Fruit fly (Drosophila melanogaster) whole organism, embryonic: ENCODE results near the gene Scgalpha.

Experiments
- Bdp1 ChIP-seq: fragments of 200-800 bp; sonication (Bioruptor generic); optimal IDR thresholded peaks from 3 replicates; lab custom pipeline; 2016; ENCODE audit warnings: missing biosample characterization, missing genetic modification characterization
- C15 ChIP-seq: fragments of 200-800 bp; sonication (Bioruptor generic); IDR thresholded peaks from 3 replicates; pipeline ENCODE4 v1.3.6; 2022; ENCODE audit warnings: missing biosample characterization, missing genetic modification characterization
- CG10147 ChIP-seq: fragments of 200-800 bp; sonication (Bioruptor generic); optimal IDR thresholded peaks from 2 replicates; lab custom pipeline; 2019; ENCODE audit warnings: missing biosample characterization, mild to moderate bottlenecking, missing genetic modification characterization, moderate library complexity
- CG10543 ChIP-seq: fragments of 200-800 bp; sonication (Bioruptor generic); optimal IDR thresholded peaks from 3 replicates; lab custom pipeline; 2017; ENCODE audit warnings: missing biosample characterization, mild to moderate bottlenecking, missing genetic modification characterization, moderate library complexity
- CG11723 ChIP-seq: fragments of 200-800 bp; sonication (Bioruptor generic); optimal IDR thresholded peaks from 2 replicates; lab custom pipeline; 2017; ENCODE audit warnings: missing biosample characterization, mild to moderate bottlenecking, missing genetic modification characterization
- CG12219 ChIP-seq: fragments of 200-800 bp; sonication (Bioruptor generic); optimal IDR thresholded peaks from 3 replicates; lab custom pipeline; 2018; ENCODE audit warnings: missing biosample characterization, mild to moderate bottlenecking, missing genetic modification characterization
- CG1233 ChIP-seq: fragments of 200-800 bp; sonication (Bioruptor generic); optimal IDR thresholded peaks from 4 replicates; lab custom pipeline; 2018; ENCODE audit warnings: missing biosample characterization, mild to moderate bottlenecking, missing genetic modification characterization
- CG14860 ChIP-seq: fragments of 200-800 bp; sonication (Bioruptor generic); IDR thresholded peaks from 3 replicates; pipeline ENCODE4 v1.3.6; 2022; ENCODE audit warnings: missing biosample characterization, missing genetic modification characterization; ENCODE audit not compliant: partially characterized antibody
- CG1602 ChIP-seq: fragments of 200-800 bp; sonication (Bioruptor generic); optimal IDR thresholded peaks from 3 replicates; lab custom pipeline; 2016; ENCODE audit warnings: missing biosample characterization, missing genetic modification characterization
- CG16779 ChIP-seq: fragments of 200-800 bp; sonication (Bioruptor generic); IDR thresholded peaks from 2 replicates; pipeline ENCODE4 v1.3.6; 2022; ENCODE audit warnings: missing biosample characterization, missing genetic modification characterization
- CG16863 ChIP-seq: fragments of 200-800 bp; sonication (Bioruptor generic); optimal IDR thresholded peaks from 3 replicates; lab custom pipeline; 2016; ENCODE audit warnings: missing biosample characterization, missing genetic modification characterization
- CG17186 ChIP-seq: fragments of 200-800 bp; sonication (Bioruptor generic); optimal IDR thresholded peaks from 3 replicates; lab custom pipeline; 2017; ENCODE audit warnings: missing biosample characterization, missing genetic modification reagents, missing genetic modification characterization
- CG30403 ChIP-seq: fragments of 200-800 bp; sonication (Bioruptor generic); optimal IDR thresholded peaks from 3 replicates; lab custom pipeline; 2016; ENCODE audit warnings: missing biosample characterization, missing genetic modification characterization
- CG33557 ChIP-seq: fragments of 200-800 bp; sonication (Bioruptor generic); optimal IDR thresholded peaks from 2 replicates; lab custom pipeline; 2019; ENCODE audit warnings: missing biosample characterization, mild to moderate bottlenecking, missing genetic modification characterization, moderate library complexity
- CG3726 ChIP-seq: fragments of 200-800 bp; sonication (Bioruptor generic); IDR thresholded peaks from 3 replicates; pipeline ENCODE4, ENCODE4 v1.3.6; 2022; ENCODE audit warnings: missing biosample characterization, missing genetic modification characterization
- CG4820 ChIP-seq: fragments of 200-800 bp; sonication (Bioruptor generic); optimal IDR thresholded peaks from 3 replicates; lab custom pipeline; 2016; ENCODE audit warnings: missing biosample characterization, missing genetic modification characterization
- CG6272 ChIP-seq: fragments of 200-800 bp; sonication (Bioruptor generic); IDR thresholded peaks from 2 replicates; pipeline ENCODE4 v1.3.6; 2022; ENCODE audit warnings: missing biosample characterization, missing genetic modification characterization
- CG6654 ChIP-seq: fragments of 200-800 bp; sonication (Bioruptor generic); optimal IDR thresholded peaks from 2 replicates; lab custom pipeline; 2017; ENCODE audit warnings: missing biosample characterization, mild to moderate bottlenecking, missing genetic modification characterization
- CG6765 ChIP-seq: fragments of 200-800 bp; sonication (Bioruptor generic); optimal IDR thresholded peaks from 3 replicates; lab custom pipeline; 2017; ENCODE audit warnings: missing biosample characterization, mild to moderate bottlenecking, missing genetic modification characterization
- CG6813 ChIP-seq: fragments of 200-800 bp; sonication (Bioruptor generic); optimal IDR thresholded peaks from 2 replicates; lab custom pipeline; 2017; ENCODE audit warnings: missing biosample characterization, missing genetic modification characterization, mild to moderate bottlenecking, moderate library complexity, missing genetic modification reagents
- CG6854 ChIP-seq: fragments of 200-800 bp; sonication (Bioruptor generic); optimal IDR thresholded peaks from 3 replicates; lab custom pipeline; 2017; ENCODE audit warnings: missing biosample characterization, mild to moderate bottlenecking, missing genetic modification characterization
- CG7271 ChIP-seq: fragments of 200-800 bp; sonication (Bioruptor generic); optimal IDR thresholded peaks from 2 replicates; lab custom pipeline; 2018; ENCODE audit warnings: missing biosample characterization, mild to moderate bottlenecking, missing genetic modification characterization, moderate library complexity
- CG8281 ChIP-seq: fragments of 200-800 bp; sonication (Bioruptor generic); optimal IDR thresholded peaks from 2 replicates; lab custom pipeline; 2018; ENCODE audit warnings: missing biosample characterization, mild to moderate bottlenecking, missing genetic modification characterization, moderate library complexity
- CG8290 ChIP-seq, 3 experiments: fragments of 200-800 bp; sonication (Bioruptor generic); optimal IDR thresholded peaks; 2 replicates each; lab custom pipeline; 2016 to 2019; ENCODE audit warnings: missing biosample characterization in 3 of 3, missing genetic modification characterization in 3 of 3, mild to moderate bottlenecking in 2 of 3, moderate library complexity in 1 of 3
- CG8924 ChIP-seq: fragments of 200-800 bp; optimal IDR thresholded peaks from 3 replicates; lab custom pipeline; 2019; ENCODE audit warnings: missing biosample characterization, mild to moderate bottlenecking, missing genetic modification characterization, moderate library complexity
- CG9727 ChIP-seq: fragments of 200-800 bp; sonication (Bioruptor generic); optimal IDR thresholded peaks from 3 replicates; lab custom pipeline; 2017; ENCODE audit warnings: missing biosample characterization, mild to moderate bottlenecking, missing genetic modification characterization
- CG9876 ChIP-seq: fragments of 200-800 bp; sonication (Bioruptor generic); optimal IDR thresholded peaks from 2 replicates; lab custom pipeline; 2016; ENCODE audit warnings: missing biosample characterization, missing genetic modification characterization
- CTCF ChIP-seq: fragments of 200-800 bp; sonication (Bioruptor generic); optimal IDR thresholded peaks from 2 replicates; lab custom pipeline; 2017; ENCODE audit warnings: missing biosample characterization, mild to moderate bottlenecking, missing genetic modification characterization, moderate library complexity
- CkIIα-i1 ChIP-seq: fragments of 200-800 bp; sonication (Bioruptor generic); IDR thresholded peaks from 2 replicates; pipeline ENCODE4 v1.3.6; 2022; ENCODE audit warnings: missing biosample characterization, missing genetic modification characterization
- Elba2 ChIP-seq: fragments of 200-800 bp; sonication (Bioruptor generic); optimal IDR thresholded peaks from 3 replicates; lab custom pipeline; 2016; ENCODE audit warnings: missing biosample characterization, missing genetic modification characterization
- GATAe ChIP-seq: fragments of 200-800 bp; sonication (Bioruptor generic); conservative IDR thresholded peaks from 2 replicates; pipeline ENCODE4 v1.3.6; 2022; ENCODE audit warnings: missing biosample characterization, missing genetic modification characterization
- HLH54F ChIP-seq: fragments of 200-800 bp; sonication (Bioruptor generic); optimal IDR thresholded peaks from 3 replicates; lab custom pipeline; 2016; ENCODE audit warnings: missing biosample characterization, missing genetic modification characterization
- Hmr ChIP-seq: fragments of 200-800 bp; sonication (Bioruptor generic); optimal IDR thresholded peaks from 3 replicates; lab custom pipeline; 2017; ENCODE audit warnings: mild to moderate bottlenecking, missing biosample characterization, missing genetic modification reagents, missing genetic modification characterization
- Jarid2 ChIP-seq: fragments of 200-800 bp; sonication (Bioruptor generic); optimal IDR thresholded peaks from 3 replicates; lab custom pipeline; 2017; ENCODE audit warnings: mild to moderate bottlenecking, missing biosample characterization, missing genetic modification reagents, missing genetic modification characterization
- MBD-R2 ChIP-seq: fragments of 200-800 bp; sonication (Bioruptor generic); IDR thresholded peaks from 2 replicates; pipeline ENCODE4 v1.3.6; 2022; ENCODE audit warnings: missing biosample characterization, missing genetic modification characterization
- Meics ChIP-seq: fragments of 200-800 bp; sonication (Bioruptor generic); optimal IDR thresholded peaks from 2 replicates; lab custom pipeline; 2017; ENCODE audit warnings: missing biosample characterization, mild to moderate bottlenecking, missing genetic modification characterization
- NC2β ChIP-seq: fragments of 200-800 bp; sonication (Bioruptor generic); optimal IDR thresholded peaks from 2 replicates; lab custom pipeline; 2016; ENCODE audit warnings: missing biosample characterization, missing genetic modification characterization
- Nf-YB ChIP-seq: fragments of 200-800 bp; sonication (Bioruptor generic); optimal IDR thresholded peaks from 3 replicates; lab custom pipeline; 2019; ENCODE audit warnings: missing biosample characterization, mild to moderate bottlenecking, missing genetic modification characterization, moderate library complexity
- PHDP ChIP-seq: fragments of 200-800 bp; sonication (Bioruptor generic); optimal IDR thresholded peaks from 3 replicates; lab custom pipeline; 2018; ENCODE audit warnings: missing biosample characterization, mild to moderate bottlenecking, missing genetic modification characterization, moderate library complexity
- Stat92E ChIP-seq, 3 experiments: fragments of >200 bp in 2 of 3; fragments of 200-800 bp in 1 of 3; sonication (Bioruptor generic) in 1 of 3; optimal IDR thresholded peaks; 2 replicates each; lab custom pipeline; 2017 to 2019; ENCODE audit warnings: missing biosample characterization in 3 of 3, missing genetic modification characterization in 3 of 3, mild to moderate bottlenecking in 1 of 3, moderate library complexity in 1 of 3
- ac ChIP-seq: fragments of 200-800 bp; sonication (Bioruptor generic); optimal IDR thresholded peaks from 3 replicates; lab custom pipeline; 2017; ENCODE audit warnings: missing biosample characterization, mild to moderate bottlenecking, missing genetic modification characterization
- ase ChIP-seq: fragments of 200-800 bp; sonication (Bioruptor generic); IDR thresholded peaks from 3 replicates; pipeline ENCODE4 v1.3.6; 2022; ENCODE audit warnings: missing biosample characterization, missing genetic modification characterization
- croc ChIP-seq: fragments of 200-800 bp; sonication (Bioruptor generic); conservative IDR thresholded peaks from 3 replicates; pipeline ENCODE4 v1.3.6; 2022; ENCODE audit warnings: missing biosample characterization, missing genetic modification characterization
- ftz-f1 ChIP-seq: fragments of 200-800 bp; sonication (Bioruptor generic); optimal IDR thresholded peaks from 2 replicates; lab custom pipeline; 2016; ENCODE audit warnings: missing biosample characterization, missing genetic modification characterization
- insv ChIP-seq, 2 experiments: fragments of 200-800 bp; sonication (Bioruptor generic); optimal IDR thresholded peaks; 3 replicates each; lab custom pipeline; 2016 to 2018; ENCODE audit warnings: missing biosample characterization in 2 of 2, missing genetic modification characterization in 2 of 2
- lbe ChIP-seq: fragments of 200-800 bp; sonication (Bioruptor generic); optimal IDR thresholded peaks from 2 replicates; lab custom pipeline; 2016; ENCODE audit warnings: missing biosample characterization, mild to moderate bottlenecking, missing genetic modification characterization
- lov ChIP-seq, 2 experiments: fragments of 200-800 bp in 1 of 2; fragments of >200 bp in 1 of 2; sonication (Bioruptor generic) in 1 of 2; IDR thresholded peaks in 1 of 2; optimal IDR thresholded peaks in 1 of 2; 2 replicates in 1 of 2; 3 replicates in 1 of 2; pipeline versions ENCODE4 v1.3.6 to Lab custom; 2017 to 2022; ENCODE audit warnings: missing biosample characterization in 1 of 2, missing genetic modification characterization in 1 of 2
- run ChIP-seq: fragments of 200-800 bp; sonication (Bioruptor generic); optimal IDR thresholded peaks from 3 replicates; lab custom pipeline; 2018; ENCODE audit warnings: missing biosample characterization, mild to moderate bottlenecking, missing genetic modification characterization
- tll ChIP-seq, 2 experiments: fragments of 200-800 bp in 1 of 2; fragments of >200 bp in 1 of 2; sonication (Bioruptor generic) in 1 of 2; optimal IDR thresholded peaks; 2 replicates each; lab custom pipeline; 2017 to 2019; ENCODE audit warnings: missing biosample characterization in 2 of 2, missing genetic modification characterization in 2 of 2, mild to moderate bottlenecking in 1 of 2, moderate library complexity in 1 of 2
- twi ChIP-seq: fragments of 200-800 bp; optimal IDR thresholded peaks from 2 replicates; lab custom pipeline; 2019; ENCODE audit warnings: missing biosample characterization, mild to moderate bottlenecking, missing genetic modification characterization, moderate library complexity

Scgalpha gene

DNA sequence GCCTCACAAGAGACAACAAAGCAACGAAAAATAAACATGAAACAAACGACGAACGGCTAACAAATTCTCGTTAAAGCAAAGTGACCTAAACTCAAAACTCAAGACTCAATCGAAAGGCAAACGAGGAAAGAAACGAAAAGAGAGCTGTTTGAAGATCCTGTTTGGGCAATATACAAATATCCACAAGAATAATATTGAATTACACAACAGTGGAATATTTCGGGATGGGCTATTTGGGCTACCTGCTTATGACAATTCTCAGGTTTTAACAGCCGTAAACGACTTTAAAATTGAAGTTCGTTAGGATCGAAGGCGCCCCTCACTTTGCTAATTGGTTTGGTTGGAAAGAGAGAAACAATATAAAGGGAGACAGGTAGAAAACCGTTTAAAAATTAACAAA lies 26.9 kb upstream of the Scgalpha start (continued):
- TF ChIP-seq CG6765 (GFP tag; lab: Kevin White, UChicago): no peak
- no peak for TF ChIP-seq CG12219 (GFP tag; lab: Kevin White, UChicago)
- TF ChIP-seq CG3726 (GFP tag; lab: Robert Waterston, UW): no peak
- TF ChIP-seq CG6854 (GFP tag; lab: Kevin White, UChicago): no peak
- peak; percentile 81 for TF ChIP-seq ac (GFP tag; lab: Kevin White, UChicago)
- TF ChIP-seq CG9876 (GFP tag; lab: Kevin White, UChicago): no peak
- no peak for TF ChIP-seq ftz-f1
- TF ChIP-seq Bdp1 (GFP tag; lab: Kevin White, UChicago): no peak
- no peak for TF ChIP-seq ase (GFP tag; lab: Robert Waterston, UW)
- TF ChIP-seq CG9727 (GFP tag; lab: Kevin White, UChicago): peak; percentile 46
- TF ChIP-seq run (tag; lab: Kevin White, UChicago): no peak
- no peak for TF ChIP-seq Meics (GFP tag; lab: Kevin White, UChicago)
- TF ChIP-seq CG8281 (tag; lab: Kevin White, UChicago): no peak
- TF ChIP-seq CG30403 (GFP tag; lab: Kevin White, UChicago): no peak
- peak in 1 of 2 experiments; percentile 43 for TF ChIP-seq insv (GFP tag; optimal IDR thresholded peaks at IDR 0.05; lab: Kevin White, UChicago)
- no peak for TF ChIP-seq croc
- peak; percentile 43 for TF ChIP-seq CG8924 (tag; lab: Kevin White, UChicago)
- TF ChIP-seq C15 (GFP tag; lab: Robert Waterston, UW): no peak
- TF ChIP-seq CG11723 (GFP tag; lab: Kevin White, UChicago): no peak
- no peak for TF ChIP-seq GATAe (GFP tag; lab: Robert Waterston, UW)
- TF ChIP-seq CG1602 (GFP tag; lab: Kevin White, UChicago): no peak
- TF ChIP-seq CG16863 (GFP tag; lab: Kevin White, UChicago): no peak
- TF ChIP-seq CG16779 (GFP tag; lab: Robert Waterston, UW): no peak
- peak; percentile 56 for TF ChIP-seq Elba2
- TF ChIP-seq lbe: no peak
- no peak for TF ChIP-seq CG6654 (GFP tag; lab: Kevin White, UChicago)
- no peak for TF ChIP-seq CG14860 (GFP tag; lab: Robert Waterston, UW)
- no peak for TF ChIP-seq CG10543 (GFP tag; lab: Kevin White, UChicago)
- TF ChIP-seq PHDP (tag; lab: Kevin White, UChicago): no peak
- peak; percentile 45 for TF ChIP-seq CG1233 (GFP tag; lab: Kevin White, UChicago)
- TF ChIP-seq Hmr (GFP tag; lab: Kevin White, UChicago): no peak
- TF ChIP-seq lov (optimal IDR thresholded peaks at IDR 0.05; lab: Kevin White, UChicago): no peak
- no peak for TF ChIP-seq lov (GFP tag; IDR thresholded peaks at IDR 0.05; lab: Robert Waterston, UW)
- no peak for TF ChIP-seq CG6272 (GFP tag; lab: Robert Waterston, UW)
- TF ChIP-seq CG17186 (GFP tag; lab: Kevin White, UChicago): no peak
- TF ChIP-seq NC2β (GFP tag; lab: Kevin White, UChicago): no peak
- TF ChIP-seq Stat92E (GFP tag; optimal IDR thresholded peaks at IDR 0.05; lab: Kevin White, UChicago): no peak
- peak; percentile 64 for TF ChIP-seq CG7271 (tag; lab: Kevin White, UChicago)
- TF ChIP-seq Nf-YB (GFP tag; lab: Kevin White, UChicago): peak; percentile 11
- TF ChIP-seq CG10147 (GFP tag; lab: Kevin White, UChicago): no peak
- peak; percentile 23 for TF ChIP-seq twi (tag; lab: Kevin White, UChicago)
- peak in 1 of 2 experiments; percentile 98 for TF ChIP-seq tll (GFP tag; optimal IDR thresholded peaks at IDR 0.05; lab: Kevin White, UChicago)
- TF ChIP-seq CkIIα-i1 (GFP tag; lab: Robert Waterston, UW): no peak
- TF ChIP-seq CTCF (GFP tag; lab: Kevin White, UChicago): no peak
- TF ChIP-seq CG4820 (GFP tag; lab: Kevin White, UChicago): no peak
- peak; percentile 8 for TF ChIP-seq CG33557
- no peak for TF ChIP-seq HLH54F
- no peak for TF ChIP-seq Jarid2
- TF ChIP-seq MBD-R2 (GFP tag; lab: Robert Waterston, UW): no peak
- TF ChIP-seq CG8290 (GFP tag; optimal IDR thresholded peaks at IDR 0.05; lab: Kevin White, UChicago): no peak
- TF ChIP-seq CG8290 (tag; optimal IDR thresholded peaks at IDR 0.05; lab: Kevin White, UChicago): peak in 1 of 2 experiments; percentile 21
- peak; percentile 35 for TF ChIP-seq CG6813
